Worm (Caenorhabditis elegans) whole organism, L2 larva: Measurements from ENCODE around the gene fipr-9.

ENCODE experiments used
- C34F6.9 ChIP-seq: fragments of 150-350 bp; optimal IDR thresholded peaks from 2 replicates; lab custom pipeline; 2014; ENCODE audit warnings: missing biosample characterization, missing genetic modification characterization
- F13H6.1 ChIP-seq: sonication (generic microtip); optimal IDR thresholded peaks from 2 replicates; lab custom pipeline; 2016; ENCODE audit warnings: missing genetic modification characterization, missing compliant biosample characterization
- R02D3.7 ChIP-seq: fragments of 150-350 bp; optimal IDR thresholded peaks from 2 replicates; lab custom pipeline; 2014; ENCODE audit warnings: missing biosample characterization, missing genetic modification characterization
- Y55F3AM.14 ChIP-seq: fragments of 200-800 bp; sonication (Bioruptor generic); optimal IDR thresholded peaks from 2 replicates; lab custom pipeline; 2018; ENCODE audit warnings: mild to moderate bottlenecking, missing genetic modification characterization, missing compliant biosample characterization
- ZK546.5 ChIP-seq: sonication (generic microtip); optimal IDR thresholded peaks from 2 replicates; lab custom pipeline; 2017; ENCODE audit warnings: missing biosample characterization, missing genetic modification characterization
- alr-1 ChIP-seq: fragments of 150-350 bp; optimal IDR thresholded peaks from 2 replicates; lab custom pipeline; 2014; ENCODE audit warnings: missing biosample characterization, missing genetic modification characterization
- aly-2 ChIP-seq: fragments of 150-350 bp; optimal IDR thresholded peaks from 2 replicates; lab custom pipeline; 2014; ENCODE audit warnings: missing biosample characterization, missing genetic modification characterization
- ama-1 ChIP-seq: fragments of 150-350 bp; optimal IDR thresholded peaks from 2 replicates; lab custom pipeline; 2018; ENCODE audit warnings: inconsistent platforms
- blmp-1 ChIP-seq: sonication (generic microtip); optimal IDR thresholded peaks from 2 replicates; lab custom pipeline; 2017; ENCODE audit warnings: missing genetic modification characterization, mild to moderate bottlenecking, missing compliant biosample characterization, antibody characterized with exemption, moderate library complexity; ENCODE audit not compliant: insufficient read depth
- ceh-16 ChIP-seq: fragments of 150-350 bp; optimal IDR thresholded peaks from 2 replicates; lab custom pipeline; 2014; ENCODE audit warnings: missing biosample characterization, missing genetic modification characterization
- ceh-82 ChIP-seq: fragments of 150-350 bp; optimal IDR thresholded peaks from 2 replicates; lab custom pipeline; 2014; ENCODE audit warnings: missing biosample characterization, missing genetic modification characterization
- crh-2 ChIP-seq: sonication (generic microtip); optimal IDR thresholded peaks from 2 replicates; lab custom pipeline; 2017; ENCODE audit warnings: missing biosample characterization, missing genetic modification characterization
- dmd-4 ChIP-seq: sonication (generic microtip); optimal IDR thresholded peaks from 2 replicates; lab custom pipeline; 2017; ENCODE audit warnings: missing biosample characterization, missing genetic modification characterization
- egl-27 ChIP-seq: sonication (generic microtip); optimal IDR thresholded peaks from 3 replicates; lab custom pipeline; 2017; ENCODE audit warnings: missing biosample characterization, missing genetic modification reagents, missing genetic modification characterization
- elt-1 ChIP-seq: fragments of 150-350 bp; optimal IDR thresholded peaks from 2 replicates; lab custom pipeline; 2014; ENCODE audit warnings: missing biosample characterization, missing genetic modification characterization
- elt-3 ChIP-seq: sonication (generic microtip); optimal IDR thresholded peaks from 2 replicates; lab custom pipeline; 2017; ENCODE audit warnings: missing biosample characterization, missing genetic modification characterization
- fos-1 ChIP-seq: fragments of 150-350 bp; optimal IDR thresholded peaks from 2 replicates; lab custom pipeline; 2014; ENCODE audit warnings: missing biosample characterization, missing genetic modification characterization
- gmeb-1 ChIP-seq: fragments of 150-350 bp; optimal IDR thresholded peaks from 2 replicates; lab custom pipeline; 2014; ENCODE audit warnings: missing biosample characterization, missing genetic modification characterization
- lin-11 ChIP-seq: fragments of 150-350 bp; sonication (generic microtip); optimal IDR thresholded peaks from 2 replicates; lab custom pipeline; 2014; ENCODE audit warnings: missing biosample characterization, missing genetic modification characterization, inconsistent platforms, mixed read lengths
- lin-13 ChIP-seq: fragments of 150-350 bp; optimal IDR thresholded peaks from 2 replicates; lab custom pipeline; 2014; ENCODE audit warnings: missing biosample characterization, missing genetic modification reagents, missing genetic modification characterization
- lin-39 ChIP-seq: fragments of 150-350 bp; optimal IDR thresholded peaks from 2 replicates; lab custom pipeline; 2014; ENCODE audit warnings: missing biosample characterization, missing genetic modification reagents, missing genetic modification characterization
- lsy-2 ChIP-seq, 2 experiments: fragments of 150-350 bp in 1 of 2; sonication (generic microtip) in 1 of 2; optimal IDR thresholded peaks; 2 replicates each; lab custom pipeline; 2014 to 2017; ENCODE audit warnings: missing biosample characterization in 2 of 2, missing genetic modification characterization in 2 of 2
- mab-5 ChIP-seq: fragments of 150-350 bp; optimal IDR thresholded peaks from 2 replicates; lab custom pipeline; 2014; ENCODE audit warnings: missing biosample characterization, missing genetic modification characterization
- mbf-1 ChIP-seq: sonication (generic microtip); optimal IDR thresholded peaks from 2 replicates; lab custom pipeline; 2017; ENCODE audit warnings: missing biosample characterization, missing genetic modification characterization
- mdl-1 ChIP-seq, 2 experiments: fragments of 150-350 bp in 1 of 2; sonication (generic microtip) in 1 of 2; optimal IDR thresholded peaks; 2 replicates each; lab custom pipeline; 2017; ENCODE audit warnings: missing biosample characterization in 2 of 2, missing genetic modification characterization in 2 of 2
- nhr-10 ChIP-seq: sonication (generic microtip); optimal IDR thresholded peaks from 2 replicates; lab custom pipeline; 2017; ENCODE audit warnings: missing biosample characterization, missing genetic modification characterization
- nhr-11 ChIP-seq: fragments of 150-350 bp; optimal IDR thresholded peaks from 2 replicates; lab custom pipeline; 2014; ENCODE audit warnings: missing biosample characterization, missing genetic modification characterization
- nhr-12 ChIP-seq: fragments of 150-350 bp; optimal IDR thresholded peaks from 2 replicates; lab custom pipeline; 2014; ENCODE audit warnings: missing biosample characterization, missing genetic modification characterization
- nhr-129 ChIP-seq: fragments of 150-350 bp; optimal IDR thresholded peaks from 2 replicates; lab custom pipeline; 2014; ENCODE audit warnings: missing biosample characterization, missing genetic modification characterization
- nhr-21 ChIP-seq: fragments of 150-350 bp; optimal IDR thresholded peaks from 2 replicates; lab custom pipeline; 2014; ENCODE audit warnings: missing biosample characterization, missing genetic modification characterization
- nhr-23 ChIP-seq: fragments of 150-350 bp; optimal IDR thresholded peaks from 2 replicates; lab custom pipeline; 2014; ENCODE audit warnings: missing biosample characterization, missing genetic modification reagents, missing genetic modification characterization
- nhr-237 ChIP-seq: fragments of 150-350 bp; optimal IDR thresholded peaks from 2 replicates; lab custom pipeline; 2014; ENCODE audit warnings: missing biosample characterization, missing genetic modification characterization
- nhr-25 ChIP-seq: fragments of 150-350 bp; sonication (generic microtip); optimal IDR thresholded peaks from 3 replicates; lab custom pipeline; 2014; ENCODE audit warnings: missing biosample characterization, missing genetic modification characterization
- nhr-6 ChIP-seq: fragments of 150-350 bp; optimal IDR thresholded peaks from 2 replicates; lab custom pipeline; 2014; ENCODE audit warnings: missing biosample characterization, missing genetic modification characterization
- nhr-77 ChIP-seq: fragments of 150-350 bp; optimal IDR thresholded peaks from 2 replicates; lab custom pipeline; 2014; ENCODE audit warnings: missing biosample characterization, missing genetic modification characterization
- peb-1 ChIP-seq: fragments of 150-350 bp; optimal IDR thresholded peaks from 2 replicates; lab custom pipeline; 2014; ENCODE audit warnings: missing biosample characterization, missing genetic modification characterization
- sem-4 ChIP-seq: fragments of 150-350 bp; optimal IDR thresholded peaks from 2 replicates; lab custom pipeline; 2014; ENCODE audit warnings: missing biosample characterization, missing genetic modification reagents, missing genetic modification characterization
- skn-1 ChIP-seq: sonication (generic microtip); optimal IDR thresholded peaks from 2 replicates; lab custom pipeline; 2017; ENCODE audit warnings: missing biosample characterization, missing genetic modification characterization
- sma-3 ChIP-seq: sonication (generic microtip); optimal IDR thresholded peaks from 2 replicates; lab custom pipeline; 2016; ENCODE audit warnings: missing genetic modification reagents, missing genetic modification characterization, missing compliant biosample characterization
- sma-9 ChIP-seq, 2 experiments: fragments of 150-350 bp in 1 of 2; sonication (generic microtip) in 1 of 2; optimal IDR thresholded peaks; 2 replicates each; lab custom pipeline; 2014 to 2016; ENCODE audit warnings: missing genetic modification characterization in 2 of 2, mild to moderate bottlenecking in 1 of 2, missing biosample characterization in 1 of 2, missing compliant biosample characterization in 1 of 2, missing genetic modification reagents in 1 of 2, moderate library complexity in 1 of 2
- snpc-4 ChIP-seq: fragments of 150-350 bp; optimal IDR thresholded peaks from 2 replicates; lab custom pipeline; 2014; ENCODE audit warnings: missing biosample characterization, missing genetic modification characterization
- unc-39 ChIP-seq: fragments of 150-350 bp; optimal IDR thresholded peaks from 2 replicates; lab custom pipeline; 2014; ENCODE audit warnings: missing biosample characterization, missing genetic modification characterization
- unc-55 ChIP-seq: fragments of 150-350 bp; sonication (generic microtip); optimal IDR thresholded peaks from 3 replicates; lab custom pipeline; 2014; ENCODE audit warnings: missing biosample characterization, missing genetic modification reagents, missing genetic modification characterization
- unc-62 ChIP-seq: fragments of 150-350 bp; optimal IDR thresholded peaks from 2 replicates; lab custom pipeline; 2014; ENCODE audit warnings: missing biosample characterization, missing genetic modification reagents, missing genetic modification characterization
- zag-1 ChIP-seq: fragments of 150-350 bp; optimal IDR thresholded peaks from 2 replicates; lab custom pipeline; 2014; ENCODE audit warnings: missing biosample characterization, missing genetic modification characterization
- ztf-1 ChIP-seq: fragments of 200-800 bp; sonication (Bioruptor generic); conservative IDR thresholded peaks from 2 replicates; pipeline ENCODE4 v1.3.6; 2022; ENCODE audit warnings: missing genetic modification characterization, missing compliant biosample characterization
- ztf-11 ChIP-seq: sonication (generic microtip); optimal IDR thresholded peaks from 2 replicates; lab custom pipeline; 2017; ENCODE audit warnings: missing biosample characterization, missing genetic modification characterization
- ztf-4 ChIP-seq: fragments of 150-350 bp; optimal IDR thresholded peaks from 2 replicates; lab custom pipeline; 2014; ENCODE audit warnings: missing biosample characterization, missing genetic modification characterization

Gene fipr-9

ce11 chrV:10204863-10205338 is 16.6 kb upstream of the fipr-9 start, which contains the start of the genes ZK856.19 and ZK856.11:
ZK856.19 (minus strand) TSS chrV:10204913.
ZK856.11 (minus strand) TSS chrV:10204938.
- TF ChIP-seq F13H6.1 (tag; lab: Kevin White, UChicago) = no peak
- no peak for TF ChIP-seq nhr-10 (tag; lab: Kevin White, UChicago)
- no peak for TF ChIP-seq ztf-11 (tag; lab: Kevin White, UChicago)
- peak; percentile 41 for TF ChIP-seq sma-9 (GFP tag; optimal IDR thresholded peaks at IDR 0.05; lab: Kevin White, UChicago)
- TF ChIP-seq sma-9 (tag; optimal IDR thresholded peaks at IDR 0.05; lab: Kevin White, UChicago) = no peak
- no peak for TF ChIP-seq ztf-4 (tag; lab: Kevin White, UChicago)
- no peak for TF ChIP-seq egl-27 (tag; lab: Kevin White, UChicago)
- TF ChIP-seq ceh-16 = no peak
- no peak for TF ChIP-seq snpc-4
- TF ChIP-seq elt-1 (tag; lab: Kevin White, UChicago) = no peak
- peak; percentile 43 for TF ChIP-seq nhr-129 (tag; lab: Kevin White, UChicago)
- TF ChIP-seq ztf-1 (GFP tag; lab: Robert Waterston, UW) = no peak
- peak; percentile 51 for TF ChIP-seq lin-13 (GFP tag; lab: Kevin White, UChicago)
- no peak for TF ChIP-seq dmd-4 (tag; lab: Kevin White, UChicago)
- no peak for TF ChIP-seq fos-1 (tag; lab: Kevin White, UChicago)
- TF ChIP-seq lin-39 (tag; lab: Kevin White, UChicago) = no peak
- TF ChIP-seq elt-3 = no peak
- peak; percentile 72 for TF ChIP-seq unc-55
- TF ChIP-seq nhr-77 (tag; lab: Kevin White, UChicago) = no peak
- TF ChIP-seq nhr-23 (tag; lab: Kevin White, UChicago) = no peak
- no peak for TF ChIP-seq mbf-1 (tag; lab: Kevin White, UChicago)
- TF ChIP-seq aly-2 (tag; lab: Kevin White, UChicago) = no peak
- no peak for TF ChIP-seq nhr-11
- TF ChIP-seq nhr-12 = no peak
- peak; percentile 41 for TF ChIP-seq nhr-21 (tag; lab: Kevin White, UChicago)
- TF ChIP-seq nhr-6 (tag; lab: Kevin White, UChicago) = no peak
- peak; percentile 67 to 89 for TF ChIP-seq lsy-2 (tag; optimal IDR thresholded peaks at IDR 0.05; lab: Kevin White, UChicago)
- TF ChIP-seq sma-3 (GFP tag; lab: Kevin White, UChicago) = peak; percentile 62
- no peak for TF ChIP-seq alr-1 (tag; lab: Kevin White, UChicago)
- TF ChIP-seq zag-1 (tag; lab: Kevin White, UChicago) = no peak
- peak; percentile 86 for TF ChIP-seq C34F6.9 (tag; lab: Kevin White, UChicago)
- TF ChIP-seq ama-1 (lab: Kevin White, UChicago) = peak; percentile 25
- TF ChIP-seq blmp-1 (tag; lab: Kevin White, UChicago) = no peak
- no peak for TF ChIP-seq lin-11 (tag; lab: Kevin White, UChicago)
- TF ChIP-seq ceh-82 = no peak
- no peak for TF ChIP-seq unc-39 (tag; lab: Kevin White, UChicago)
- peak; percentile 37 for TF ChIP-seq mab-5 (tag; lab: Kevin White, UChicago)
- no peak for TF ChIP-seq peb-1 (tag; lab: Kevin White, UChicago)
- no peak for TF ChIP-seq Y55F3AM.14 (GFP tag; lab: Kevin White, UChicago)
- peak; percentile 21 for TF ChIP-seq sem-4 (tag; lab: Kevin White, UChicago)
- no peak for TF ChIP-seq nhr-237
- peak; percentile 80 for TF ChIP-seq gmeb-1 (tag; lab: Kevin White, UChicago)
- peak; percentile 66 for TF ChIP-seq nhr-25 (tag; lab: Kevin White, UChicago)
- no peak for TF ChIP-seq mdl-1 (tag; optimal IDR thresholded peaks at IDR 0.05; lab: Kevin White, UChicago)
- TF ChIP-seq R02D3.7 (tag; lab: Kevin White, UChicago) = peak; percentile 52
- TF ChIP-seq ZK546.5 (tag; lab: Kevin White, UChicago) = no peak
- TF ChIP-seq crh-2 (tag; lab: Kevin White, UChicago) = peak; percentile 76
- no peak for TF ChIP-seq skn-1
- no peak for TF ChIP-seq unc-62
